Worm (Caenorhabditis elegans) whole organism, L4 larva: Measurements from ENCODE around the gene clec-184.

Experiments used
- F10B5.3 ChIP-seq: sonication (generic microtip); optimal IDR thresholded peaks from 2 replicates; lab custom pipeline; 2016; ENCODE audit warnings: mild to moderate bottlenecking, missing genetic modification characterization, missing compliant biosample characterization
- F37D6.2 ChIP-seq: sonication (generic microtip); optimal IDR thresholded peaks from 2 replicates; lab custom pipeline; 2016; ENCODE audit warnings: mild to moderate bottlenecking, missing genetic modification characterization, missing compliant biosample characterization
- F44E2.7 ChIP-seq: fragments of 200-800 bp; sonication (Bioruptor generic); IDR thresholded peaks from 2 replicates; pipeline ENCODE4 v2.1.2; 2022; ENCODE audit warnings: missing genetic modification characterization, missing compliant biosample characterization
- R02D3.7 ChIP-seq: fragments of 150-350 bp; sonication (generic microtip); optimal IDR thresholded peaks from 3 replicates; lab custom pipeline; 2014; ENCODE audit warnings: missing biosample characterization, missing genetic modification characterization
- Y48G9A.11 ChIP-seq: fragments of 200-800 bp; sonication (Bioruptor generic); IDR thresholded peaks from 2 replicates; pipeline ENCODE4 v1.3.6; 2022; ENCODE audit warnings: missing genetic modification reagents, missing genetic modification characterization, missing compliant biosample characterization
- Y5F2A.4 ChIP-seq: fragments of 200-800 bp; sonication (Bioruptor generic); optimal IDR thresholded peaks from 2 replicates; lab custom pipeline; 2018; ENCODE audit warnings: mild to moderate bottlenecking, missing genetic modification characterization, missing compliant biosample characterization
- ZK337.2 ChIP-seq: fragments of 200-800 bp; sonication (Bioruptor generic); IDR thresholded peaks from 2 replicates; pipeline ENCODE4 v1.3.6; 2022; ENCODE audit warnings: missing genetic modification reagents, missing genetic modification characterization, missing compliant biosample characterization
- ZK546.5 ChIP-seq, 2 experiments: sonication (generic microtip); optimal IDR thresholded peaks; 2 replicates each; lab custom pipeline; 2017; ENCODE audit warnings: missing biosample characterization in 2 of 2, missing genetic modification characterization in 2 of 2
- aha-1 ChIP-seq: fragments of 150-350 bp; peaks from one replicate; lab custom pipeline; 2014; ENCODE audit warnings: missing biosample characterization, missing genetic modification characterization
- ama-1 ChIP-seq: fragments of 150-350 bp; optimal IDR thresholded peaks from 2 replicates; lab custom pipeline; 2014; ENCODE audit warnings: inconsistent platforms, mixed read lengths
- ceh-32 ChIP-seq: sonication (generic microtip); optimal IDR thresholded peaks from 2 replicates; lab custom pipeline; 2016; ENCODE audit warnings: mild to moderate bottlenecking, missing genetic modification characterization, missing compliant biosample characterization; ENCODE audit not compliant: poor library complexity
- ceh-62 ChIP-seq: sonication (generic microtip); optimal IDR thresholded peaks from 2 replicates; lab custom pipeline; 2017; ENCODE audit warnings: missing biosample characterization, missing genetic modification characterization
- ceh-82 ChIP-seq: sonication (generic microtip); optimal IDR thresholded peaks from 2 replicates; lab custom pipeline; 2017; ENCODE audit warnings: missing biosample characterization, missing genetic modification characterization
- cey-2 ChIP-seq: sonication (generic microtip); optimal IDR thresholded peaks from 3 replicates; lab custom pipeline; 2017; ENCODE audit warnings: missing genetic modification characterization, mild to moderate bottlenecking, missing compliant biosample characterization, antibody characterized with exemption, borderline replicate concordance; ENCODE audit not compliant: insufficient read depth
- daf-19 ChIP-seq: fragments of 200-800 bp; sonication (Bioruptor generic); conservative IDR thresholded peaks from 2 replicates; pipeline ENCODE4 v1.3.6; 2022; ENCODE audit warnings: missing genetic modification characterization, missing compliant biosample characterization
- dmd-9 ChIP-seq: fragments of 200-800 bp; sonication (Bioruptor generic); IDR thresholded peaks from 2 replicates; pipeline ENCODE4 v1.3.6; 2022; ENCODE audit warnings: missing genetic modification reagents, missing genetic modification characterization, missing compliant biosample characterization
- dve-1 ChIP-seq: sonication (generic microtip); optimal IDR thresholded peaks from 2 replicates; lab custom pipeline; 2017; ENCODE audit warnings: antibody characterized with exemption, mild to moderate bottlenecking, missing genetic modification characterization, missing compliant biosample characterization; ENCODE audit not compliant: insufficient read depth
- egl-27 ChIP-seq: sonication (generic microtip); optimal IDR thresholded peaks from 3 replicates; lab custom pipeline; 2017; ENCODE audit warnings: missing biosample characterization, missing genetic modification reagents, missing genetic modification characterization
- fos-1 ChIP-seq: fragments of 150-350 bp; optimal IDR thresholded peaks from 2 replicates; lab custom pipeline; 2014; ENCODE audit warnings: missing biosample characterization, missing genetic modification characterization
- gei-8 ChIP-seq: fragments of 200-800 bp; sonication (Bioruptor generic); optimal IDR thresholded peaks from 2 replicates; lab custom pipeline; 2018; ENCODE audit warnings: mild to moderate bottlenecking, missing genetic modification characterization, missing compliant biosample characterization
- hlh-11 ChIP-seq: fragments of 200-800 bp; sonication (Bioruptor generic); optimal IDR thresholded peaks from 2 replicates; lab custom pipeline; 2018; ENCODE audit warnings: mild to moderate bottlenecking, missing genetic modification characterization, missing compliant biosample characterization
- hlh-30 ChIP-seq: sonication (generic microtip); optimal IDR thresholded peaks from 2 replicates; lab custom pipeline; 2017; ENCODE audit warnings: antibody characterized with exemption, mild to moderate bottlenecking, missing genetic modification characterization, missing compliant biosample characterization; ENCODE audit not compliant: insufficient read depth
- hmg-1.1 ChIP-seq: fragments of 200-800 bp; sonication (Bioruptor generic); IDR thresholded peaks from 2 replicates; pipeline ENCODE4 v1.3.6; 2022; ENCODE audit warnings: missing genetic modification reagents, missing genetic modification characterization, missing compliant biosample characterization
- jun-1 ChIP-seq: fragments of 150-350 bp; optimal IDR thresholded peaks from 2 replicates; lab custom pipeline; 2014; ENCODE audit warnings: missing biosample characterization, missing genetic modification reagents, missing genetic modification characterization
- lin-38 ChIP-seq: fragments of 200-800 bp; sonication (Bioruptor generic); IDR thresholded peaks from 2 replicates; pipeline ENCODE4 v1.3.6; 2022; ENCODE audit warnings: missing genetic modification reagents, missing genetic modification characterization, missing compliant biosample characterization
- lin-39 ChIP-seq: fragments of 150-350 bp; optimal IDR thresholded peaks from 2 replicates; lab custom pipeline; 2014; ENCODE audit warnings: missing biosample characterization, missing genetic modification reagents, missing genetic modification characterization
- madf-5 ChIP-seq, 2 experiments: fragments of 200-800 bp; sonication (Bioruptor generic); IDR thresholded peaks; 2 replicates each; pipeline ENCODE4 v1.3.6; 2022; ENCODE audit warnings: missing compliant biosample characterization in 2 of 2, missing genetic modification characterization in 2 of 2
- mdl-1 ChIP-seq, 2 experiments: fragments of 150-350 bp in 1 of 2; sonication (generic microtip) in 1 of 2; optimal IDR thresholded peaks; 2 replicates each; lab custom pipeline; 2014 to 2017; ENCODE audit warnings: missing biosample characterization in 2 of 2, missing genetic modification characterization in 2 of 2
- mdt-29 ChIP-seq: fragments of 200-800 bp; sonication (Bioruptor generic); IDR thresholded peaks from 2 replicates; pipeline ENCODE4 v1.3.6; 2022; ENCODE audit warnings: missing genetic modification reagents, missing genetic modification characterization, missing compliant biosample characterization
- mep-1 ChIP-seq: fragments of 150-350 bp; sonication (generic microtip); optimal IDR thresholded peaks from 3 replicates; lab custom pipeline; 2014; ENCODE audit warnings: missing biosample characterization, missing genetic modification characterization
- mxl-2 ChIP-seq: fragments of 200-800 bp; sonication (Bioruptor generic); conservative IDR thresholded peaks from 2 replicates; pipeline ENCODE4 v1.3.6; 2022; ENCODE audit warnings: missing genetic modification reagents, missing genetic modification characterization, missing compliant biosample characterization
- mxl-3 ChIP-seq: fragments of 200-800 bp; sonication (Bioruptor generic); optimal IDR thresholded peaks from 2 replicates; lab custom pipeline; 2018; ENCODE audit warnings: mild to moderate bottlenecking, missing genetic modification characterization, missing compliant biosample characterization
- nhr-10 ChIP-seq: fragments of 150-350 bp; optimal IDR thresholded peaks from 2 replicates; lab custom pipeline; 2014; ENCODE audit warnings: missing biosample characterization, missing genetic modification characterization
- nhr-28 ChIP-seq: fragments of 150-350 bp; optimal IDR thresholded peaks from 2 replicates; lab custom pipeline; 2014; ENCODE audit warnings: missing biosample characterization, missing genetic modification characterization
- nhr-48 ChIP-seq: sonication (generic microtip); optimal IDR thresholded peaks from 2 replicates; lab custom pipeline; 2016; ENCODE audit warnings: mild to moderate bottlenecking, missing genetic modification characterization, missing compliant biosample characterization
- nhr-77 ChIP-seq: fragments of 150-350 bp; optimal IDR thresholded peaks from 2 replicates; lab custom pipeline; 2014; ENCODE audit warnings: missing biosample characterization, missing genetic modification characterization
- php-3 ChIP-seq: fragments of 200-800 bp; sonication (Bioruptor generic); IDR thresholded peaks from 2 replicates; pipeline ENCODE4 v1.3.6; 2022; ENCODE audit warnings: missing genetic modification reagents, missing genetic modification characterization, missing compliant biosample characterization
- saeg-2 ChIP-seq: fragments of 200-800 bp; sonication (Bioruptor generic); IDR thresholded peaks from 2 replicates; pipeline ENCODE4 v1.3.6; 2022; ENCODE audit warnings: missing genetic modification reagents, missing genetic modification characterization, missing compliant biosample characterization
- sdz-12 ChIP-seq: fragments of 200-800 bp; sonication (Bioruptor generic); optimal IDR thresholded peaks from 2 replicates; lab custom pipeline; 2018; ENCODE audit warnings: mild to moderate bottlenecking, missing genetic modification characterization, missing compliant biosample characterization
- set-16 ChIP-seq: fragments of 200-800 bp; sonication (Bioruptor generic); IDR thresholded peaks from 2 replicates; pipeline ENCODE4 v1.3.6; 2022; ENCODE audit warnings: missing genetic modification reagents, missing genetic modification characterization, missing compliant biosample characterization
- snpc-1.2 ChIP-seq: fragments of 200-800 bp; sonication (Bioruptor generic); IDR thresholded peaks from 2 replicates; pipeline ENCODE4 v1.3.6; 2022; ENCODE audit warnings: missing genetic modification reagents, missing genetic modification characterization, missing compliant biosample characterization
- spr-1 ChIP-seq: sonication (generic microtip); optimal IDR thresholded peaks from 2 replicates; lab custom pipeline; 2016; ENCODE audit warnings: mild to moderate bottlenecking, missing genetic modification characterization, missing compliant biosample characterization
- tag-97 ChIP-seq: fragments of 200-800 bp; sonication (Bioruptor generic); IDR thresholded peaks from 2 replicates; pipeline ENCODE4 v1.3.6; 2022; ENCODE audit warnings: missing genetic modification characterization, missing compliant biosample characterization
- unc-39 ChIP-seq: sonication (generic microtip); optimal IDR thresholded peaks from 2 replicates; lab custom pipeline; 2017; ENCODE audit warnings: missing biosample characterization, missing genetic modification characterization
- unc-62 ChIP-seq, 3 experiments: fragments of 150-350 bp in 1 of 3; sonication (generic microtip); optimal IDR thresholded peaks in 2 of 3; peaks in 1 of 3; 1 replicate in 1 of 3; 2 replicates in 2 of 3; lab custom pipeline; 2014 to 2017; ENCODE audit warnings: missing biosample characterization in 3 of 3, missing genetic modification characterization in 3 of 3, missing genetic modification reagents in 3 of 3, missing genotype in 1 of 3
- vab-7 ChIP-seq: fragments of 200-800 bp; sonication (Bioruptor generic); IDR thresholded peaks from 2 replicates; pipeline ENCODE4 v1.3.6; 2022; ENCODE audit warnings: missing genetic modification reagents, missing genetic modification characterization, missing compliant biosample characterization
- zag-1 ChIP-seq: fragments of 150-350 bp; optimal IDR thresholded peaks from 2 replicates; lab custom pipeline; 2014; ENCODE audit warnings: missing biosample characterization, missing genetic modification characterization
- zip-11 ChIP-seq: fragments of 200-800 bp; sonication (Bioruptor generic); IDR thresholded peaks from 2 replicates; pipeline ENCODE4 v1.3.6; 2022; ENCODE audit warnings: missing genetic modification characterization, missing compliant biosample characterization
- ztf-7 ChIP-seq: fragments of 150-350 bp; optimal IDR thresholded peaks from 2 replicates; lab custom pipeline; 2014; ENCODE audit warnings: missing biosample characterization, missing genetic modification characterization

The clec-184 gene

ce11 chrIV:12391003-12391637 lies 41.3 kb upstream of the clec-184 start, which contains the start of the genes rps-23 and dpm-3 (continued):
- TF ChIP-seq hlh-30 = peak; percentile 93
- TF ChIP-seq egl-27 (tag; lab: Kevin White, UChicago) = no peak
- TF ChIP-seq F44E2.7 (GFP tag; lab: Robert Waterston, UW) = no peak; the same call in 1 of the 2 replicates
- TF ChIP-seq unc-62 (GFP tag; optimal IDR thresholded peaks at IDR 0.05 in 1 of 2; lab: Kevin White, UChicago) = peak in 1 of 2 experiments; percentile 87
- no peak for TF ChIP-seq unc-62 (tag; optimal IDR thresholded peaks at IDR 0.05; lab: Kevin White, UChicago)
- TF ChIP-seq ceh-82 (tag; lab: Kevin White, UChicago) = no peak
- TF ChIP-seq sdz-12 (GFP tag; lab: Kevin White, UChicago) = peak; percentile 93
- TF ChIP-seq aha-1 = peak; percentile 97
- no peak for TF ChIP-seq unc-39 (tag; lab: Kevin White, UChicago)
- peak; percentile 43; the same call in 1 of the 2 replicates for TF ChIP-seq daf-19 (GFP tag; lab: Robert Waterston, UW)
- no peak for TF ChIP-seq fos-1
- TF ChIP-seq vab-7 (GFP tag; lab: Robert Waterston, UW) = peak; percentile 86
- peak; percentile 98 for TF ChIP-seq ZK337.2 (GFP tag; lab: Robert Waterston, UW)
- peak; percentile 90 for TF ChIP-seq snpc-1.2
- peak; percentile 90 for TF ChIP-seq lin-38 (GFP tag; lab: Robert Waterston, UW)
- no peak for TF ChIP-seq ceh-62
- TF ChIP-seq F10B5.3 (tag; lab: Kevin White, UChicago) = peak; percentile 56
- peak; percentile 97 for TF ChIP-seq mep-1 (tag; lab: Kevin White, UChicago)
- peak; percentile 61 for TF ChIP-seq spr-1
- TF ChIP-seq nhr-28 = peak; percentile 85
- 0 out of 2 replicates have a peak, but pooled peaks have one; percentile 27 for TF ChIP-seq set-16
- TF ChIP-seq hmg-1.1 = peak; percentile 88
- TF ChIP-seq lin-39 (tag; lab: Kevin White, UChicago) = no peak
- TF ChIP-seq ZK546.5 (tag; optimal IDR thresholded peaks at IDR 0.05; lab: Kevin White, UChicago) = peak; percentile 92 to 97
- TF ChIP-seq zip-11 (GFP tag; lab: Robert Waterston, UW) = no peak
- peak; percentile 67 for TF ChIP-seq zag-1 (tag; lab: Kevin White, UChicago)
- TF ChIP-seq php-3 (GFP tag; lab: Robert Waterston, UW) = peak; percentile 85
- peak; percentile 81 for TF ChIP-seq mdt-29 (GFP tag; lab: Robert Waterston, UW)
- peak; percentile 86; the same call in 1 of the 2 replicates for TF ChIP-seq tag-97 (GFP tag; lab: Robert Waterston, UW)
- TF ChIP-seq F37D6.2 = peak; percentile 76
- TF ChIP-seq nhr-48 (tag; lab: Kevin White, UChicago) = peak; percentile 63
- TF ChIP-seq ceh-32 (tag; lab: Kevin White, UChicago) = peak; percentile 26
- TF ChIP-seq nhr-77 (tag; lab: Kevin White, UChicago) = peak; percentile 96
- peak; percentile 96 for TF ChIP-seq ztf-7 (tag; lab: Kevin White, UChicago)
- peak; percentile 87 for TF ChIP-seq mxl-3
- peak; percentile 82 for TF ChIP-seq ama-1 (lab: Kevin White, UChicago)
- peak; percentile 88 for TF ChIP-seq Y48G9A.11 (GFP tag; lab: Robert Waterston, UW)
- TF ChIP-seq mdl-1 (tag; optimal IDR thresholded peaks at IDR 0.05; lab: Kevin White, UChicago) = peak; percentile 29 to 67
- TF ChIP-seq nhr-10 (tag; lab: Kevin White, UChicago) = no peak
- peak; percentile 59; the same call in 1 of the 2 replicates for TF ChIP-seq saeg-2
- no peak for TF ChIP-seq cey-2 (tag; lab: Kevin White, UChicago)
- peak; percentile 51 for TF ChIP-seq jun-1 (tag; lab: Kevin White, UChicago)
- TF ChIP-seq mxl-2 (GFP tag; lab: Robert Waterston, UW) = 0 out of 2 replicates have a peak, but pooled peaks have one; percentile 58
- no peak for TF ChIP-seq R02D3.7 (tag; lab: Kevin White, UChicago)
- no peak for TF ChIP-seq gei-8
- TF ChIP-seq Y5F2A.4 (GFP tag; lab: Kevin White, UChicago) = no peak
- TF ChIP-seq madf-5 (GFP tag; IDR thresholded peaks at IDR 0.05; lab: Robert Waterston, UW) = peak; percentile 71 to 95; a peak in 2 of 4 replicates
- TF ChIP-seq hlh-11 (tag; lab: Kevin White, UChicago) = peak; percentile 97
- peak; percentile 94 for TF ChIP-seq dve-1 (tag; lab: Kevin White, UChicago)
- TF ChIP-seq dmd-9 (GFP tag; lab: Robert Waterston, UW) = peak; percentile 97
